Worm (Caenorhabditis elegans): ENCODE measurements around the gene F09E5.11.

The F09E5.11 gene

DNA sequence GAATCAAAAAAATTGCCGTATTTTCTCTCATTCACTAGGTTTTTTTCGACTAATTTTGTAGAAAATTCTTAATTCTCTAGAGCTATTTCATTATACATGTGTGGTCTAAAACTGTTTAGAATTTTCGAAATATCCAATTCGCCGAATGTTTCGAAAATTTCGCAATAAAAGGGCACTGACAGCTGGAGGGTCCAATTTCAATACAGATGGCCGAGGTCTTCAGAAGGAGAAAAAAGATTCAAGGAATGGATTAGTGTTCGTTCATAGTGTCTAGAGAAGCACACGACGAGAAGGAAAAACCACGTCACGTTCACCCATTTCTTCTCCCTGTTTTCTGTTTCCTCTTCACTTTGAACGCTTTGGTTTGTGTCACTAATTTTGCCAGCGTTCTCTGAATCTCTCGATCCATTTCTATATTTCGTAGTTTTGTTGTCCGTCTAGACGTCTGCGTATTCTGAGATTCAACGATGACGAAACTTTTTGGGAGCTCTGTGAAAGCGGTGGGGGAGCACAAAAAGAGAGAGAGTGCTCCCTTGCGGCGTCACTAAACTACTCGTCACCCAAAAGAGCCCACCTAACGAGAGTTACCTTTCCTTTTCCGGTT is 31.9 kb downstream of the F09E5.11 start (continued):
- TF ChIP-seq unc-130 (tag; optimal IDR thresholded peaks at IDR 0.05) (no peak), mab-9 (GFP tag; IDR thresholded peaks at IDR 0.05) (no peak), xbp-1 (tag; optimal IDR thresholded peaks at IDR 0.05) (peak; percentile 63), blmp-1 (tag; optimal IDR thresholded peaks at IDR 0.05) (peak; percentile 29), snpc-4 (tag; optimal IDR thresholded peaks at IDR 0.05) (no peak), ceh-88 (GFP tag; IDR thresholded peaks at IDR 0.05) (no peak), pqm-1 (tag; optimal IDR thresholded peaks at IDR 0.05) (no peak), sup-37 (GFP tag; optimal IDR thresholded peaks at IDR 0.05) (no peak), nhr-77 (tag; optimal IDR thresholded peaks at IDR 0.05) (peak; percentile 64), egl-27 (tag; optimal IDR thresholded peaks at IDR 0.05) (peak; percentile 17 to 49), hlh-4 (tag; optimal IDR thresholded peaks at IDR 0.05) (no peak), grh-1 (GFP tag; IDR thresholded peaks at IDR 0.05) (no peak), zag-1 (tag; optimal IDR thresholded peaks at IDR 0.05) (no peak), nhr-28 (tag; optimal IDR thresholded peaks at IDR 0.05) (no peak), fos-1 (tag; optimal IDR thresholded peaks at IDR 0.05) (peak; percentile 81), unc-86 (tag; optimal IDR thresholded peaks at IDR 0.05) (peak; percentile 40), nhr-90 (tag; optimal IDR thresholded peaks at IDR 0.05; ENCODE audit: poor library complexity) (no peak), efl-1 (optimal IDR thresholded peaks at IDR 0.05) (peak; percentile 69 to 81), efl-1 (GFP tag; optimal IDR thresholded peaks at IDR 0.05 in 1 of 2) (peak; percentile 27 to 93), jun-1 (tag; optimal IDR thresholded peaks at IDR 0.05) (peak; percentile 79), Y116A8C.19 (tag; optimal IDR thresholded peaks at IDR 0.05; ENCODE audit: borderline replicate concordance) (no peak), aly-2 (tag; optimal IDR thresholded peaks at IDR 0.05) (no peak), snu-23 (GFP tag; optimal IDR thresholded peaks at IDR 0.05) (peak; percentile 54), lsy-2 (tag; optimal IDR thresholded peaks at IDR 0.05) (peak; percentile 31 to 78), nhr-19 (GFP tag; conservative IDR thresholded peaks at IDR 0.05) (peak; percentile 14; the same call in 1 of the 2 replicates), zip-4 (GFP tag; optimal IDR thresholded peaks at IDR 0.05) (peak; percentile 38), lin-15B (tag; optimal IDR thresholded peaks at IDR 0.05) (no peak), dpl-1 (GFP tag; optimal IDR thresholded peaks at IDR 0.05) (peak; percentile 18 to 28 (median 20)), mef-2 (tag; optimal IDR thresholded peaks at IDR 0.05) (no peak), pag-3 (tag; optimal IDR thresholded peaks at IDR 0.05; ENCODE audit: borderline replicate concordance, insufficient read depth) (no peak), nhr-76 (tag; optimal IDR thresholded peaks at IDR 0.05) (no peak), F16B12.6 (tag; optimal IDR thresholded peaks at IDR 0.05) (no peak), nhr-71 (tag; optimal IDR thresholded peaks at IDR 0.05) (peak; percentile 85), vab-15 (tag; optimal IDR thresholded peaks at IDR 0.05) (no peak)

DNA sequence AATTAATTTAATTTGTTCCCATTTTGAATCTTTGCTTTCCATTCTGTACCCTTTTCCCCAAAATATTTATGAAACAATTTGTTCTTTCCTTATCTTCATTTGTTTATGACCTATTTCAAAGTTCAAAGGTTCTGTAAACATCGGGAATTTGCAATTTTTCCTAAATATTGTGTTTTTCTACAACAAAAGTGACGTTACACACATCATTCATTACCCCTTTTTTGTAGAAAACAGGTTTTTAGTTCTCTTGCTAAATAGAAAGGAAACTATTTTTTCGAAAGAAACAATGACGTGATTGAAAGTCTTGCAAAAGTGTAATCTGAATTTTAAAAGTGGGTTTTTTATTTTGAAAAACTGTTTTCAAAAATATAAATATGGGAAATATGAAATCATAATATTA is 33.3 kb downstream of the F09E5.11 start:
- TF ChIP-seq unc-98 (GFP tag; IDR thresholded peaks at IDR 0.05) (no peak), C04F5.9 (tag; optimal IDR thresholded peaks at IDR 0.05) (no peak), nhr-85 (tag) (peak; percentile 88), dsc-1 (tag; optimal IDR thresholded peaks at IDR 0.05) (no peak), blmp-1 (tag; optimal IDR thresholded peaks at IDR 0.05) (peak; percentile 3), grh-1 (GFP tag; IDR thresholded peaks at IDR 0.05) (0 out of 2 replicates have a peak, but pooled peaks have one; percentile 48), elt-3 (tag; optimal IDR thresholded peaks at IDR 0.05) (peak in 2 of 6 experiments; percentile 17 to 60), nhr-19 (GFP tag; conservative IDR thresholded peaks at IDR 0.05) (no peak), lin-14 (GFP tag; optimal IDR thresholded peaks at IDR 0.05) (peak; percentile 7), lin-13 (GFP tag; optimal IDR thresholded peaks at IDR 0.05) (no peak), efl-1 (optimal IDR thresholded peaks at IDR 0.05) (no peak), efl-1 (GFP tag; optimal IDR thresholded peaks at IDR 0.05 in 1 of 2) (peak in 1 of 2 experiments; percentile 49)
